Fruit fly (Drosophila melanogaster): ENCODE measurements around the gene Usp32.

DNA sequence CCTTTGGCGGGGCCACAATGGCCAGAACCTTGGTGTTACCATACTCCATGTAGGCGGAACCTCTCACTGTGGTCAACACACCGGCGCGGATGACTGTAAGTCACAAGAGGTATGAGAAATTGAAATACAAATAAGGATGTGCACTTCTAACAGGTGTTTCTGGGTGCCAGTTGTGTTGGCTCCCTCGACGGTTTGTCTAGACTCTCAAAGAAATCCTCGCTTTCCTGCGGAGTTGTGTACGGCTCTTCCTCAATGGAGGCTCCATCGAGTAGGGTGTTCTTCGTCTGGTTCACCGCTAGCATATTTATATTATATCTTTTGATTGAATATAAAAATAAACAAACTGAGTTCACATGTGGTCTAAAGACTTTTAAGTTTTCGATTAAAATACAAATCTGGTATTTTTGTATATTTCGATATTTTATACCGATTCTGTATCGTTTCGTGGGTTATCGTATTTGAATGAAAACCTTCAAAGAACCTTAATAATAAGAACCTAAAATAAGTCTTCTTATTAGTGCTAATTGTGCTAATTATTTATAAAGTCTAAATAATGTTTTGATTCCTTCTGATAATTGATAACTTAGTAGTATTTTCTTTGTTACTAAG lies 42.5 kb downstream of the Usp32 start, which contains the start of gene Mtr3:
- TF ChIP-seq caup (GFP tag; optimal IDR thresholded peaks at IDR 0.05; ENCODE audit: severe bottlenecking) (no peak), CG16815 (GFP tag; optimal IDR thresholded peaks at IDR 0.05) (no peak), CG1233 (GFP tag; optimal IDR thresholded peaks at IDR 0.05) (no peak), cas (GFP tag; IDR thresholded peaks at IDR 0.05) (no peak), CG10274 (GFP tag; optimal IDR thresholded peaks at IDR 0.05) (no peak), CG11723 (GFP tag; optimal IDR thresholded peaks at IDR 0.05) (no peak), CG15696 (tag; optimal IDR thresholded peaks at IDR 0.05) (no peak), lmd (GFP tag; IDR thresholded peaks at IDR 0.05) (no peak), Dip2 (GFP tag; IDR thresholded peaks at IDR 0.05) (no peak), bigmax (GFP tag; optimal IDR thresholded peaks at IDR 0.05) (no peak), CG12219 (GFP tag; optimal IDR thresholded peaks at IDR 0.05) (no peak), sug (tag; optimal IDR thresholded peaks at IDR 0.05) (no peak)

Measured in whole organism, embryonic.